Fruit fly (Drosophila melanogaster) whole organism, embryonic: ENCODE measurements around the gene CG17349.

Experiments
- Aef1 ChIP-seq: fragments of 200-800 bp; sonication (Bioruptor generic); IDR thresholded peaks from 3 replicates; pipeline ENCODE4 v1.3.6; 2022; ENCODE audit warnings: missing biosample characterization, missing genetic modification characterization
- Bdp1 ChIP-seq: fragments of 200-800 bp; sonication (Bioruptor generic); optimal IDR thresholded peaks from 3 replicates; lab custom pipeline; 2016; ENCODE audit warnings: missing biosample characterization, missing genetic modification characterization
- CG10147 ChIP-seq: fragments of 200-800 bp; sonication (Bioruptor generic); optimal IDR thresholded peaks from 2 replicates; lab custom pipeline; 2019; ENCODE audit warnings: missing biosample characterization, mild to moderate bottlenecking, missing genetic modification characterization, moderate library complexity
- CG14441 ChIP-seq: fragments of 200-800 bp; sonication (Bioruptor generic); IDR thresholded peaks from 2 replicates; pipeline ENCODE4 v1.3.6; 2022; ENCODE audit warnings: missing biosample characterization, missing genetic modification characterization
- CG14860 ChIP-seq: fragments of 200-800 bp; sonication (Bioruptor generic); IDR thresholded peaks from 3 replicates; pipeline ENCODE4 v1.3.6; 2022; ENCODE audit warnings: missing biosample characterization, missing genetic modification characterization; ENCODE audit not compliant: partially characterized antibody
- CG14965 ChIP-seq: fragments of 200-800 bp; sonication (Bioruptor generic); optimal IDR thresholded peaks from 2 replicates; lab custom pipeline; 2016; ENCODE audit warnings: missing biosample characterization, missing genetic modification characterization, borderline replicate concordance
- CG2116 ChIP-seq: fragments of 200-800 bp; sonication (Bioruptor generic); optimal IDR thresholded peaks from 3 replicates; lab custom pipeline; 2018; ENCODE audit warnings: missing biosample characterization, mild to moderate bottlenecking, missing genetic modification characterization
- CG30403 ChIP-seq: fragments of 200-800 bp; sonication (Bioruptor generic); optimal IDR thresholded peaks from 3 replicates; lab custom pipeline; 2016; ENCODE audit warnings: missing biosample characterization, missing genetic modification characterization
- CG32532 ChIP-seq: fragments of 200-800 bp; sonication (Bioruptor generic); IDR thresholded peaks from 2 replicates; pipeline ENCODE4 v1.3.6; 2022; ENCODE audit warnings: missing biosample characterization, missing genetic modification characterization
- CG33213 ChIP-seq: fragments of 200-800 bp; sonication (Bioruptor generic); optimal IDR thresholded peaks from 3 replicates; lab custom pipeline; 2016; ENCODE audit warnings: missing biosample characterization, missing genetic modification characterization
- CG6689 ChIP-seq: fragments of 200-800 bp; sonication (Bioruptor generic); IDR thresholded peaks from 2 replicates; pipeline ENCODE4 v1.3.6; 2022; ENCODE audit warnings: missing biosample characterization, missing genetic modification characterization
- CG6813 ChIP-seq: fragments of 200-800 bp; sonication (Bioruptor generic); optimal IDR thresholded peaks from 2 replicates; lab custom pipeline; 2017; ENCODE audit warnings: missing biosample characterization, missing genetic modification characterization, mild to moderate bottlenecking, moderate library complexity, missing genetic modification reagents
- CG7987 ChIP-seq: fragments of 200-800 bp; sonication (Bioruptor generic); optimal IDR thresholded peaks from 2 replicates; lab custom pipeline; 2018; ENCODE audit warnings: missing biosample characterization, mild to moderate bottlenecking, missing genetic modification characterization, moderate library complexity
- D19A ChIP-seq: fragments of 200-800 bp; optimal IDR thresholded peaks from 3 replicates; lab custom pipeline; 2019; ENCODE audit warnings: missing biosample characterization, mild to moderate bottlenecking, missing genetic modification characterization, moderate library complexity
- Ets97D ChIP-seq: fragments of 200-800 bp; sonication (Bioruptor generic); optimal IDR thresholded peaks from 3 replicates; lab custom pipeline; 2016; ENCODE audit warnings: missing biosample characterization, missing genetic modification characterization
- Gug ChIP-seq: fragments of 200-800 bp; sonication (Bioruptor generic); IDR thresholded peaks from 4 replicates; pipeline ENCODE4 v1.3.6; 2022; ENCODE audit warnings: missing biosample characterization, missing genetic modification characterization
- Lhr ChIP-seq: fragments of 200-800 bp; sonication (Bioruptor generic); optimal IDR thresholded peaks from 3 replicates; lab custom pipeline; 2017; ENCODE audit warnings: mild to moderate bottlenecking, missing biosample characterization, missing genetic modification reagents, missing genetic modification characterization
- Mad ChIP-seq: fragments of 200-800 bp; sonication (Bioruptor generic); optimal IDR thresholded peaks from 2 replicates; lab custom pipeline; 2016; ENCODE audit warnings: missing biosample characterization, missing genetic modification characterization
- Meics ChIP-seq: fragments of 200-800 bp; sonication (Bioruptor generic); optimal IDR thresholded peaks from 2 replicates; lab custom pipeline; 2017; ENCODE audit warnings: missing biosample characterization, mild to moderate bottlenecking, missing genetic modification characterization
- Oaz ChIP-seq: fragments of 200-800 bp; sonication (Bioruptor generic); IDR thresholded peaks from 2 replicates; pipeline ENCODE4 v1.3.6; 2022; ENCODE audit warnings: missing biosample characterization, missing genetic modification characterization
- Ptx1 ChIP-seq: fragments of 200-800 bp; sonication (Bioruptor generic); IDR thresholded peaks from 2 replicates; pipeline ENCODE4 v1.3.6; 2022; ENCODE audit warnings: missing biosample characterization, missing genetic modification characterization
- al ChIP-seq: fragments of 200-800 bp; sonication (Bioruptor generic); IDR thresholded peaks from 2 replicates; pipeline ENCODE4 v1.3.6; 2022; ENCODE audit warnings: missing biosample characterization, missing genetic modification characterization
- ap ChIP-seq: fragments of 200-800 bp; sonication (Bioruptor generic); IDR thresholded peaks from 2 replicates; pipeline ENCODE4 v1.3.6; 2022; ENCODE audit warnings: missing biosample characterization, missing genetic modification characterization
- bbx ChIP-seq: fragments of 200-800 bp; sonication (Bioruptor generic); IDR thresholded peaks from 2 replicates; pipeline ENCODE4 v1.3.6; 2022; ENCODE audit warnings: missing biosample characterization, missing genetic modification characterization; ENCODE audit not compliant: partially characterized antibody
- bcd ChIP-seq: fragments of 200-800 bp; sonication (Bioruptor generic); optimal IDR thresholded peaks from 2 replicates; lab custom pipeline; 2017; ENCODE audit warnings: missing biosample characterization, mild to moderate bottlenecking, missing genetic modification characterization
- chinmo ChIP-seq: fragments of 200-800 bp; sonication (Bioruptor generic); IDR thresholded peaks from 4 replicates; pipeline ENCODE4 v1.3.6; 2022; ENCODE audit warnings: missing biosample characterization, missing genetic modification characterization; ENCODE audit not compliant: partially characterized antibody
- fd64A ChIP-seq: fragments of 200-800 bp; sonication (Bioruptor generic); optimal IDR thresholded peaks from 3 replicates; lab custom pipeline; 2018; ENCODE audit warnings: missing biosample characterization, mild to moderate bottlenecking, missing genetic modification characterization
- gcm2 ChIP-seq: fragments of 200-800 bp; sonication (Bioruptor generic); optimal IDR thresholded peaks from 2 replicates; lab custom pipeline; 2016; ENCODE audit warnings: missing biosample characterization, missing genetic modification characterization
- hkb ChIP-seq, 2 experiments: fragments of 200-800 bp in 1 of 2; fragments of >200 bp in 1 of 2; sonication (Bioruptor generic) in 1 of 2; IDR thresholded peaks in 1 of 2; optimal IDR thresholded peaks in 1 of 2; 2 replicates each; pipeline versions ENCODE4 v1.3.6 to Lab custom; 2017 to 2022; ENCODE audit warnings: missing biosample characterization in 1 of 2, missing genetic modification characterization in 1 of 2
- jigr1 ChIP-seq: fragments of 200-800 bp; sonication (Bioruptor generic); IDR thresholded peaks from 3 replicates; pipeline ENCODE4 v1.3.6; 2022; ENCODE audit warnings: missing biosample characterization, missing genetic modification characterization
- lab ChIP-seq: fragments of 200-800 bp; sonication (Bioruptor generic); optimal IDR thresholded peaks from 3 replicates; lab custom pipeline; 2017; ENCODE audit warnings: missing biosample characterization, missing genetic modification characterization, mild to moderate bottlenecking, moderate library complexity, missing genetic modification reagents
- nau ChIP-seq: fragments of 200-800 bp; sonication (Bioruptor generic); optimal IDR thresholded peaks from 3 replicates; lab custom pipeline; 2017; ENCODE audit warnings: missing biosample characterization, mild to moderate bottlenecking, missing genetic modification characterization, missing genetic modification reagents
- otp ChIP-seq: fragments of 200-800 bp; sonication (Bioruptor generic); IDR thresholded peaks from 3 replicates; pipeline ENCODE4, ENCODE4 v1.3.6; 2022; ENCODE audit warnings: missing biosample characterization, missing genetic modification characterization
- pb ChIP-seq: fragments of 200-800 bp; sonication (Bioruptor generic); optimal IDR thresholded peaks from 3 replicates; lab custom pipeline; 2016; ENCODE audit warnings: missing biosample characterization, missing genetic modification characterization
- prd ChIP-seq, 3 experiments: fragments of >200 bp in 2 of 3; fragments of 200-800 bp in 1 of 3; sonication (Bioruptor generic) in 1 of 3; optimal IDR thresholded peaks in 2 of 3; IDR thresholded peaks in 1 of 3; 2 replicates in 2 of 3; 3 replicates in 1 of 3; pipeline versions ENCODE4 v1.3.6 to Lab custom; 2017 to 2022; ENCODE audit warnings: missing biosample characterization in 1 of 3, missing genetic modification characterization in 1 of 3
- row ChIP-seq: fragments of 200-800 bp; sonication (Bioruptor generic); IDR thresholded peaks from 3 replicates; pipeline ENCODE4 v1.3.6; 2022; ENCODE audit warnings: missing biosample characterization, missing genetic modification characterization
- slbo ChIP-seq: fragments of 200-800 bp; sonication (Bioruptor generic); IDR thresholded peaks from 2 replicates; pipeline ENCODE4 v1.3.6; 2022; ENCODE audit warnings: missing biosample characterization, missing genetic modification characterization
- ssp ChIP-seq: fragments of 200-800 bp; sonication (Bioruptor generic); IDR thresholded peaks from 2 replicates; pipeline ENCODE4 v1.3.6; 2022; ENCODE audit warnings: missing biosample characterization, missing genetic modification characterization
- trh ChIP-seq: fragments of 200-800 bp; sonication (Bioruptor generic); optimal IDR thresholded peaks from 2 replicates; lab custom pipeline; 2016; ENCODE audit warnings: missing biosample characterization, missing genetic modification characterization
- z ChIP-seq: fragments of 200-800 bp; sonication (Bioruptor generic); IDR thresholded peaks from 3 replicates; pipeline ENCODE4 v1.3.6; 2022; ENCODE audit warnings: missing biosample characterization, missing genetic modification characterization

Gene CG17349

DNA sequence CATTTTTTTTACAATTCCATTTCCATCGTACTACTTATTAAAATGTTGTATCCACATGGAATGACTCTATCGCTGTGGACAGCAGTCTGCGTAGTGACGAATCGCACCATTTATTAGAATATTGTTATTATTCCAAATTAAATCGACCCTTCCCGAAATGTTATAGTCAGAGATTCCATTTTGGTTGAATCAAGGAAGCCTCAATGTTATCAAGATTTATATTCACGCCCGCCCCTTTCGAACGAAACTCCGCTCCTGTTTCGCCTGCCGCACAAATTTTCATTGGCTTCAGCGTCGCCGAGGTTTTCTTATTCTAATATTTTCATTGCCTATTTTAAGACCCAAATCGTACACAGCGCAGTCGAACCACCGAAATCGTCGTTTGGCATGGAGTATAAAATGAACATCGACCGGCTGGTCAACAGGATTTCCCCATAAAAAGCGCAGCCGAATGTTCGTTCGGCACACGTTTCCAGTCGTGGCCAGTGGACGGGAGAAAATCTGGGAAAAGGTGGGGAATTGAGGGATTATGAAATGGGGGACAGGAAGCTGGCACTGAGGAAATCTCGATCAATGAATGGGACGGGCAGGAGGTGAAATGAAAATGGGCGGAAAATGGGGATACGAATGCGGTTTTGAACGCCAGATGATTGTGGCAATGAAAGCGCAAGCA lies 35.6 kb downstream of the CG17349 start (continued):
- TF ChIP-seq hkb (optimal IDR thresholded peaks at IDR 0.05; lab: Kevin White, UChicago) (no peak), hkb (GFP tag; IDR thresholded peaks at IDR 0.05; lab: Robert Waterston, UW) (no peak), Ptx1 (peak; percentile 32; the same call in 1 of the 2 replicates), gcm2 (GFP tag; lab: Kevin White, UChicago) (no peak), trh (GFP tag; lab: Kevin White, UChicago) (no peak), CG10147 (GFP tag; lab: Kevin White, UChicago) (no peak), CG30403 (no peak), bbx (GFP tag; lab: Robert Waterston, UW) (no peak), row (GFP tag; lab: Robert Waterston, UW) (peak; percentile 39; the same call in 2 of the 3 replicates), slbo (GFP tag; lab: Robert Waterston, UW) (peak; percentile 52; the same call in 1 of the 2 replicates), Mad (GFP tag; lab: Kevin White, UChicago) (no peak), CG7987 (GFP tag; lab: Kevin White, UChicago) (no peak), bcd (GFP tag; lab: Kevin White, UChicago) (no peak), nau (GFP tag; lab: Kevin White, UChicago) (no peak), otp (GFP tag; lab: Robert Waterston, UW) (no peak), lab (GFP tag; lab: Kevin White, UChicago) (no peak), Aef1 (GFP tag; lab: Robert Waterston, UW) (0 out of 3 replicates have a peak, but pooled peaks have one; percentile 17), CG14965 (GFP tag; lab: Kevin White, UChicago) (no peak), Meics (GFP tag; lab: Kevin White, UChicago) (peak; percentile 14), Ets97D (no peak), ssp (no peak; the same call in 1 of the 2 replicates), CG6813 (GFP tag; lab: Kevin White, UChicago) (no peak), prd (optimal IDR thresholded peaks at IDR 0.05; lab: Kevin White, UChicago) (no peak), prd (GFP tag; IDR thresholded peaks at IDR 0.05; lab: Robert Waterston, UW) (peak; percentile 60), CG33213 (GFP tag; lab: Kevin White, UChicago) (no peak), Bdp1 (GFP tag; lab: Kevin White, UChicago) (no peak), jigr1 (no peak), CG14860 (GFP tag; lab: Robert Waterston, UW) (no peak), fd64A (no peak), Oaz (GFP tag; lab: Robert Waterston, UW) (no peak), chinmo (GFP tag; lab: Robert Waterston, UW) (0 out of 4 replicates have a peak, but pooled peaks have one; percentile 29), Lhr (GFP tag; lab: Kevin White, UChicago) (no peak), Gug (GFP tag; lab: Robert Waterston, UW) (0 out of 4 replicates have a peak, but pooled peaks have one; percentile 3), pb (GFP tag; lab: Kevin White, UChicago) (no peak), D19A (tag; lab: Kevin White, UChicago) (no peak), al (peak; percentile 7; the same call in 1 of the 2 replicates), z (GFP tag; lab: Robert Waterston, UW) (no peak), ap (no peak), CG2116 (no peak), CG32532 (peak; percentile 40), CG14441 (GFP tag; lab: Robert Waterston, UW) (peak; percentile 24; the same call in 1 of the 2 replicates), CG6689 (GFP tag; lab: Robert Waterston, UW) (peak; percentile 16; the same call in 1 of the 2 replicates)
